Fruit fly (Drosophila melanogaster) whole organism, adult: ENCODE measurements around the gene tipE.

Experiments
- CG11617 ChIP-seq: fragments of 200-800 bp; sonication (Bioruptor generic); optimal IDR thresholded peaks from 2 replicates; lab custom pipeline; 2017; ENCODE audit warnings: mild to moderate bottlenecking, missing biosample characterization, missing genetic modification reagents, missing genetic modification characterization
- CG12768 ChIP-seq: fragments of 200-800 bp; sonication (Bioruptor generic); optimal IDR thresholded peaks from 2 replicates; lab custom pipeline; 2017; ENCODE audit warnings: missing biosample characterization, missing genetic modification characterization, mild to moderate bottlenecking, moderate library complexity, missing genetic modification reagents
- CG14711 ChIP-seq: fragments of 200-800 bp; sonication (Bioruptor generic); optimal IDR thresholded peaks from 2 replicates; lab custom pipeline; 2018; ENCODE audit warnings: missing biosample characterization, mild to moderate bottlenecking, missing genetic modification characterization, moderate library complexity
- CG1620 ChIP-seq: fragments of 200-800 bp; sonication (Bioruptor generic); optimal IDR thresholded peaks from 2 replicates; lab custom pipeline; 2016; ENCODE audit warnings: missing biosample characterization, missing genetic modification characterization
- CG33017 ChIP-seq: fragments of 200-800 bp; sonication (Bioruptor generic); optimal IDR thresholded peaks from 2 replicates; lab custom pipeline; 2018; ENCODE audit warnings: missing biosample characterization, mild to moderate bottlenecking, missing genetic modification characterization, moderate library complexity
- CG5204 ChIP-seq: fragments of 200-800 bp; sonication (Bioruptor generic); optimal IDR thresholded peaks from 2 replicates; lab custom pipeline; 2016; ENCODE audit warnings: missing biosample characterization, missing genetic modification characterization
- CG7045 ChIP-seq: fragments of 200-800 bp; sonication (Bioruptor generic); optimal IDR thresholded peaks from 2 replicates; lab custom pipeline; 2017; ENCODE audit warnings: missing biosample characterization, mild to moderate bottlenecking, missing genetic modification characterization
- CG7101 ChIP-seq: fragments of 200-800 bp; sonication (Bioruptor generic); optimal IDR thresholded peaks from 2 replicates; lab custom pipeline; 2018; ENCODE audit warnings: missing biosample characterization, mild to moderate bottlenecking, missing genetic modification characterization, moderate library complexity
- Clk ChIP-seq: fragments of 200-800 bp; sonication (Bioruptor generic); optimal IDR thresholded peaks from 2 replicates; lab custom pipeline; 2017; ENCODE audit warnings: missing biosample characterization, missing genetic modification characterization
- Crg-1 ChIP-seq: fragments of 200-800 bp; sonication (Bioruptor generic); optimal IDR thresholded peaks from 2 replicates; lab custom pipeline; 2016; ENCODE audit warnings: missing biosample characterization, missing genetic modification characterization
- Hr96 ChIP-seq: fragments of 200-800 bp; sonication (Bioruptor generic); optimal IDR thresholded peaks from 2 replicates; lab custom pipeline; 2016; ENCODE audit warnings: missing biosample characterization, missing genetic modification characterization
- Mnt ChIP-seq: fragments of 200-800 bp; sonication (Bioruptor generic); optimal IDR thresholded peaks from 2 replicates; lab custom pipeline; 2016; ENCODE audit warnings: missing biosample characterization, mild to moderate bottlenecking, missing genetic modification characterization
- bab1 ChIP-seq: fragments of 200-800 bp; sonication (Bioruptor generic); optimal IDR thresholded peaks from 3 replicates; lab custom pipeline; 2019; ENCODE audit warnings: missing biosample characterization, mild to moderate bottlenecking, missing genetic modification characterization, moderate library complexity
- cic ChIP-seq: fragments of 200-800 bp; sonication (Bioruptor generic); optimal IDR thresholded peaks from 2 replicates; lab custom pipeline; 2017; ENCODE audit warnings: missing biosample characterization, mild to moderate bottlenecking, missing genetic modification characterization, moderate library complexity
- cnc ChIP-seq, 2 experiments: fragments of >200 bp; optimal IDR thresholded peaks; 2 replicates each; lab custom pipeline; 2017
- kay ChIP-seq: fragments of 200-800 bp; sonication (Bioruptor generic); peaks from one replicate; lab custom pipeline; 2016; ENCODE audit warnings: missing biosample characterization, missing genetic modification characterization, borderline replicate concordance
- ovo ChIP-seq: fragments of 200-800 bp; sonication (Bioruptor generic); optimal IDR thresholded peaks from 2 replicates; lab custom pipeline; 2016; ENCODE audit warnings: missing biosample characterization, missing genetic modification characterization
- pad ChIP-seq: fragments of 200-800 bp; sonication (Bioruptor generic); optimal IDR thresholded peaks from 3 replicates; lab custom pipeline; 2017; ENCODE audit warnings: missing biosample characterization, missing genetic modification characterization, mild to moderate bottlenecking, moderate library complexity, missing genetic modification reagents
- tj ChIP-seq: fragments of 200-800 bp; sonication (Bioruptor generic); optimal IDR thresholded peaks from 3 replicates; lab custom pipeline; 2017; ENCODE audit warnings: missing biosample characterization, mild to moderate bottlenecking, missing genetic modification characterization, moderate library complexity
- toe ChIP-seq: fragments of 200-800 bp; sonication (Bioruptor generic); optimal IDR thresholded peaks from 2 replicates; lab custom pipeline; 2016; ENCODE audit warnings: missing biosample characterization, missing genetic modification characterization

The tipE gene

DNA sequence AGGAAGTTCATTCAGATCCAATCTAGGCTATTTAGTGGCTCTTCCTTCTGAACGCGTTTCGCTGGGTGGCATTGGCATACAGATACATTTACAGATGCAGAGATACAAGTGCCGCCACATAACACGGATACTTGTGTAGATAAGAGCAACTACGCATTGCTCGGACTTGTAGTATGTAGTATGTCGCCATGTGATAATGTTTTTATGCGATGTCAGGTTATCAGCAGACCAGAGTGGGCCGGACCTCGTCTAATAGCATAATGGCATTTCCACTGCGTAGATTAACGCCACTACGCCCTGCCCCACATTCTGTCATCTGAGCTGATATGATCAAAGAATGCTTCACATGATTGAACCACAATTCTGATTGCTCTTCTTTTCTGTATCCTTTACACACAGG, 33.5 kb downstream of the tipE start:
- TF ChIP-seq bab1 = no peak
- TF ChIP-seq Clk (GFP tag; lab: Kevin White, UChicago) = no peak
- TF ChIP-seq pad (GFP tag; lab: Kevin White, UChicago) = no peak
- TF ChIP-seq CG11617 (GFP tag; lab: Kevin White, UChicago) = no peak
- TF ChIP-seq CG7045 (GFP tag; lab: Kevin White, UChicago) = no peak
- TF ChIP-seq tj (GFP tag; lab: Kevin White, UChicago) = no peak
- no peak for TF ChIP-seq CG5204 (GFP tag; lab: Kevin White, UChicago)
- TF ChIP-seq CG1620 = no peak
- TF ChIP-seq CG33017 (tag; lab: Kevin White, UChicago) = no peak
- TF ChIP-seq Mnt = no peak
- no peak for TF ChIP-seq Hr96 (GFP tag; lab: Kevin White, UChicago)
- TF ChIP-seq Crg-1 = no peak
- TF ChIP-seq CG14711 (tag; lab: Kevin White, UChicago) = no peak

DNA sequence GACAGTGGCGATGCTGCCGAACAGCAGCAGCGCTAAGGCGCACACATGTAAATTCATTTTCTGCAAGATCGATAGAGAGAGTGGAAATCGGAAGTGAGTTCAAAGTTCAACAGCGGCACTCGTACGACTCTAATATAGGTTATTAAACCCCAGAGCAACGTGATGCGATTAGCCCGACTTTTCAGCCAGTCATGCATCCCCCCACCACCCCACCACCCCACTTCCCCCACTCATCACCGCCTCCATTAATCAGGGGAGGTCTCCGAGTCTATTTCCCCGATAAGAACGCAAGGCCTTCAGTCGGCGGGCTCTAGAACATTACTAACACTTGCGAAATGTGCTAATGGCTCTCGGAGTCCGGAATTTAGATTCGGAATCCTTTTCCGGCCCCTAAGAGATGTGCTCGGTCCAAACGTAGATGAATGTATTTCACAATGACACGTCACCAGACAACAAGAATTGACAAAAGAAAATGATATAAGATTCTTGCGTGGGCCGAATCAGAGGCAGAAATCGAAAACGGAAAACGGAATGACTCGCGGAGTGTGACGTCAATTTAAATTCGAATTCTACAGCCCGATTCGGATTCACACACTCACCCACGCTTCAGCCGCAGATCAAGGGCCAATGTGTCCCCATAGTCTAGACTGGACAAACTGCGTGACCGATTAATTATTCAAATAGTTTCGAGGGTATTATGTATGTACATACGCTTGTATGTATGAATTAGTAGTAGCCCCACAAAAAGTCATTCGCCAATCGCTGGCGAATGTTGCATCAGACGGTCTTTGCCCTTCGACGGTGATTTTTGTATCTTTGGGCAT, 37.6 kb downstream of the tipE start:
- TF ChIP-seq Clk (GFP tag; lab: Kevin White, UChicago) (no peak), bab1 (no peak), tj (GFP tag; lab: Kevin White, UChicago) (peak; percentile 9), cnc (optimal IDR thresholded peaks at IDR 0.05; lab: Kevin White, UChicago) (peak; percentile 79 to 89), kay (GFP tag; lab: Kevin White, UChicago) (peak; percentile 44), CG12768 (GFP tag; lab: Kevin White, UChicago) (peak; percentile 25), CG5204 (GFP tag; lab: Kevin White, UChicago) (no peak), cic (GFP tag; lab: Kevin White, UChicago) (peak; percentile 74), CG14711 (tag; lab: Kevin White, UChicago) (no peak)

DNA sequence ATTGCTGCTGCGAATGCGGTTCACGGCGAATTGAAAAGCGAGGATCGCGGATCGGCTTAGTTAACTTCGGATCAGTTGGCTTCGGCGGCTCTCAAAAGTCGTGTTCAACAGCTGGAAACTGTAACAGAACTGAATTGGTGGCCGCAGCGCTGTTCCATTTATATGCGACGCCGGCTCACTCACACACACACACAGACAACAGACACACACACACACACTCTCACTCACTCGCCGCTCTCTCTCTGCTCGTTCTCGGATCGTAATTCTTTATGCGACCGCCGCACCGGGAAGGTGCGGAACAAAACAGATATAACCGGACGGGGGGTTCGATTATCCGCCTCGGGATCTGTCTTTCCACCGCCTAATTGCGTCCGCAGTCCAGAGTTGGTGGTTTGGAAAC, 38.9 kb downstream of the tipE start, which contains the start of gene CG46460:
Gene CG46460 (minus strand): TSS at position 139 of the 400 bp plus-strand sequence.
- peak; percentile 15 for TF ChIP-seq Clk (GFP tag; lab: Kevin White, UChicago)
- no peak for TF ChIP-seq Crg-1
- peak; percentile 18 for TF ChIP-seq cic (GFP tag; lab: Kevin White, UChicago)
- TF ChIP-seq tj (GFP tag; lab: Kevin White, UChicago) = peak; percentile 25
- peak; percentile 3 for TF ChIP-seq bab1
- TF ChIP-seq ovo = no peak
- peak; percentile 48 for TF ChIP-seq Hr96 (GFP tag; lab: Kevin White, UChicago)

- TF ChIP-seq CG7045 (GFP tag; lab: Kevin White, UChicago) (peak; percentile 85), CG14711 (tag; lab: Kevin White, UChicago) (peak; percentile 65), cic (GFP tag; lab: Kevin White, UChicago) (peak; percentile 26), CG33017 (tag; lab: Kevin White, UChicago) (peak; percentile 85), CG11617 (GFP tag; lab: Kevin White, UChicago) (peak; percentile 60), ovo (no peak), toe (GFP tag; lab: Kevin White, UChicago) (peak; percentile 86), Crg-1 (no peak), cnc (optimal IDR thresholded peaks at IDR 0.05; lab: Kevin White, UChicago) (no peak), Clk (GFP tag; lab: Kevin White, UChicago) (peak; percentile 73), kay (GFP tag; lab: Kevin White, UChicago) (no peak), pad (GFP tag; lab: Kevin White, UChicago) (peak; percentile 53), CG5204 (GFP tag; lab: Kevin White, UChicago) (peak; percentile 86), Mnt (no peak), CG1620 (peak; percentile 54), bab1 (peak; percentile 27), tj (GFP tag; lab: Kevin White, UChicago) (peak; percentile 47), CG7101 (tag; lab: Kevin White, UChicago) (peak; percentile 81), CG12768 (GFP tag; lab: Kevin White, UChicago) (peak; percentile 91), Hr96 (GFP tag; lab: Kevin White, UChicago) (peak; percentile 79)
Measured at dm6 chr3L:4228187-4228836, 40.0 kb downstream of the tipE start.

- TF ChIP-seq bab1 (no peak), CG1620 (no peak), toe (GFP tag; lab: Kevin White, UChicago) (no peak), ovo (no peak), pad (GFP tag; lab: Kevin White, UChicago) (no peak), Mnt (no peak)
Measured at dm6 chr3L:4229365-4229967, 41.2 kb downstream of the tipE start.

DNA sequence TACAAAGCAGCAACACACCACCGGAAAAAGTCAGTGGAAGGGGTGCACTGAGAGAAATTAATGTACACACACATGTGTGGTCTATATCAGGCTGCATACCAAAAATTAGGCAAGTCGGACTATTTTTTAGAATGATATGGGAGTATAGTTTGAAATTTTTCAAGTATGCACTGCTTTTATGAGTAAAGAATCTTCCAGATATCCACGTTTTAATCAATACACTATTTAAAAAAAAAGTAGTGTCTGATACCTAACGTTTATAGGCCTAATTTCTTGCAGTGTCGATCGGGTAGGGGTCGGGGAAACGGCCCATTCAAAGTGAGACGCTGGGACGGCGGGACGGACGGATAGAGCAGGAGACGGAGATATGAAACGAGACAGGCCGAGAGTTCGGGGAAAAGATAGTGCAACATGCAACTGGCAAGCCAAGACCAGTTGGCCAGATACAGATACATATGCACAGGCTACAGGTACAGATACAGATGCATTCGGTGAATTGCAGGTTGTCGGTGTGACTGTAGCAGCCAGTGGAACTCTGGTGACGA, 42.1 kb downstream of the tipE start:
- TF ChIP-seq CG7045 (GFP tag; lab: Kevin White, UChicago) = no peak
- peak; percentile 43 for TF ChIP-seq Hr96 (GFP tag; lab: Kevin White, UChicago)
- peak; percentile 4 for TF ChIP-seq CG7101 (tag; lab: Kevin White, UChicago)
- TF ChIP-seq toe (GFP tag; lab: Kevin White, UChicago) = no peak
- TF ChIP-seq CG11617 (GFP tag; lab: Kevin White, UChicago) = no peak
- TF ChIP-seq cnc (optimal IDR thresholded peaks at IDR 0.05; lab: Kevin White, UChicago) = no peak
- TF ChIP-seq Mnt = no peak
- peak; percentile 3 for TF ChIP-seq tj (GFP tag; lab: Kevin White, UChicago)
- no peak for TF ChIP-seq cic (GFP tag; lab: Kevin White, UChicago)
- TF ChIP-seq CG33017 (tag; lab: Kevin White, UChicago) = no peak
- no peak for TF ChIP-seq CG12768 (GFP tag; lab: Kevin White, UChicago)
- no peak for TF ChIP-seq kay (GFP tag; lab: Kevin White, UChicago)
- peak; percentile 2 for TF ChIP-seq bab1
- no peak for TF ChIP-seq CG14711 (tag; lab: Kevin White, UChicago)
- no peak for TF ChIP-seq Clk (GFP tag; lab: Kevin White, UChicago)
- TF ChIP-seq pad (GFP tag; lab: Kevin White, UChicago) = peak; percentile 12
- TF ChIP-seq CG5204 (GFP tag; lab: Kevin White, UChicago) = no peak
- TF ChIP-seq CG1620 = no peak
- TF ChIP-seq Crg-1 = no peak
- no peak for TF ChIP-seq ovo
